Worm (Caenorhabditis elegans) whole organism, late embryonic: ENCODE data around the gene srx-63.

Experiments
- ceh-14 ChIP-seq: sonication (generic microtip); optimal IDR thresholded peaks from 2 replicates; lab custom pipeline; 2016; ENCODE audit warnings: missing genotype, missing genetic modification characterization, missing compliant biosample characterization
- ceh-19 ChIP-seq: fragments of 200-800 bp; sonication (Bioruptor generic); optimal IDR thresholded peaks from 2 replicates; lab custom pipeline; 2018; ENCODE audit warnings: mild to moderate bottlenecking, missing genetic modification characterization, missing compliant biosample characterization
- ceh-24 ChIP-seq: sonication (generic microtip); optimal IDR thresholded peaks from 2 replicates; lab custom pipeline; 2016; ENCODE audit warnings: mild to moderate bottlenecking, missing genetic modification characterization, missing compliant biosample characterization
- gmeb-2 ChIP-seq: sonication (generic microtip); optimal IDR thresholded peaks from 2 replicates; lab custom pipeline; 2016; ENCODE audit warnings: missing genetic modification characterization, inconsistent platforms, missing compliant biosample characterization
- hlh-13 ChIP-seq: fragments of 200-800 bp; sonication (Bioruptor generic); optimal IDR thresholded peaks from 2 replicates; lab custom pipeline; 2018; ENCODE audit warnings: mild to moderate bottlenecking, missing genetic modification characterization, missing compliant biosample characterization
- mec-3 ChIP-seq: sonication (generic microtip); optimal IDR thresholded peaks from 2 replicates; lab custom pipeline; 2016; ENCODE audit warnings: borderline replicate concordance, missing genetic modification characterization, missing compliant biosample characterization
- pha-4 ChIP-seq: fragments of 150-350 bp; optimal IDR thresholded peaks from 2 replicates; lab custom pipeline; 2018; ENCODE audit warnings: missing biosample characterization, missing genetic modification reagents, missing genetic modification characterization
- ttx-3 ChIP-seq: sonication (generic microtip); optimal IDR thresholded peaks from 2 replicates; lab custom pipeline; 2016; ENCODE audit warnings: missing genetic modification reagents, missing genetic modification characterization, missing compliant biosample characterization
- unc-86 ChIP-seq: sonication (generic microtip); optimal IDR thresholded peaks from 2 replicates; lab custom pipeline; 2016; ENCODE audit warnings: missing genetic modification characterization, missing compliant biosample characterization

DNA sequence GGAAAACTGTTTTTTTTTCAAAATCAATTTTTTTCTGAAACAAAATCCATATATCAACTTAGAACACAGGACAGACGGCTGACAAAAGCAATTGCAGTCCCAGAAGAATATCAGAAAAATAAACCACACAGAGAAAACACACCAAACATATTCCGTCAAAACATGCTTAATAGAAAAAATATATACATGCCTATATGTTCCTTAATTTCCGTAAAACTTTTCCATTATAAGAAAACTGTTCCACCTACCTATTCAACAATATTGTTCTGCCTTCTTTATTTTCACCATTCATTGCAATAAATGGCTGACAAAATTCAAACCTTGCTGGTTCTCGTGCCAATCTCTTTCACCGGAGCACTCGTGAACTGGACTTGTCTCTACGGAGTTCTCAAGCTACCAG lies at the start of gene srx-63:
- no peak for TF ChIP-seq pha-4 (tag; lab: Kevin White, UChicago)
- TF ChIP-seq gmeb-2 (tag; lab: Kevin White, UChicago): no peak
- TF ChIP-seq hlh-13: no peak
- TF ChIP-seq mec-3: no peak
- TF ChIP-seq ttx-3 (tag; lab: Kevin White, UChicago): no peak
- TF ChIP-seq ceh-19 (GFP tag; lab: Kevin White, UChicago): no peak
- TF ChIP-seq ceh-24: no peak
- TF ChIP-seq unc-86: no peak
- TF ChIP-seq ceh-14 (tag; lab: Kevin White, UChicago): no peak
